Fruit fly (Drosophila melanogaster) Kc167 (cell line): ENCODE measurements around the gene CG7702.

ENCODE experiments used
- Myc ChIP-seq: fragments of >200 bp; optimal IDR thresholded peaks from 2 replicates; lab custom pipeline; 2017; ENCODE audit warnings: missing external identifiers
- h ChIP-seq: fragments of >200 bp; optimal IDR thresholded peaks from 3 replicates; lab custom pipeline; 2018; ENCODE audit warnings: missing external identifiers
- insv ChIP-seq: fragments of >200 bp; optimal IDR thresholded peaks from 3 replicates; lab custom pipeline; 2018; ENCODE audit warnings: missing external identifiers

dm6 chr3R:18722490-18722889 is 53.3 kb downstream of the CG7702 start, which contains the start of gene CG34283:
- TF ChIP-seq h (lab: Kevin White, UChicago) (no peak), Myc (lab: Kevin White, UChicago) (no peak), insv (lab: Kevin White, UChicago) (no peak)
